Worm (Caenorhabditis elegans): ENCODE data around the gene cdr-3.

DNA sequence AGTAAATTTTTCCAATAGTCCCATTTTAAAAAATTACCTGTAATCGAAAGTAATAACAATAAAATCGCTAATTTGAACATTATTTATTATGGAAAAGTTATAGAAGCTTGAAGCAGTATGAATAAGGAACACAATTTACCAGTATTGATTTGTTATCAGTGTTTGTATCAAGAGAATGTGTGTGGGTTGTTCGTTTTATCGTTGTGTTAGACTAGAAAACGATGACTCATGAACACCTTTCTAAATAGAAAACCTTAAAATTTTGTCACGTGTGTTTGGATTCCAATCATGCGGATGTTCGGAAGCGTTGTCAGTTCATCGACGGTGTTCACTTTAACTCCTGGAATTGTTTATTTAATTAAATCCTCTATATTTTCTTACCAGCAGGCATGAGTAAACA lies 14.9 kb upstream of the cdr-3 start, which contains the start of gene C54D10.13:
- no peak for TF ChIP-seq him-1 (tag; optimal IDR thresholded peaks at IDR 0.05)
- TF ChIP-seq W03F9.2 (tag; optimal IDR thresholded peaks at IDR 0.05) = no peak

Data from whole organism, L4/young adult.